Worm (Caenorhabditis elegans) whole organism, L4 larva: ENCODE measurements around the gene ttn-1.

Experiments used
- D1046.2 ChIP-seq: fragments of 200-800 bp; sonication (Bioruptor generic); IDR thresholded peaks from 2 replicates; pipeline ENCODE4 v1.3.6; 2022; ENCODE audit warnings: missing genetic modification characterization, missing compliant biosample characterization
- F37D6.2 ChIP-seq: sonication (generic microtip); optimal IDR thresholded peaks from 2 replicates; lab custom pipeline; 2016; ENCODE audit warnings: mild to moderate bottlenecking, missing genetic modification characterization, missing compliant biosample characterization
- F44E2.7 ChIP-seq: fragments of 200-800 bp; sonication (Bioruptor generic); IDR thresholded peaks from 2 replicates; pipeline ENCODE4 v2.1.2; 2022; ENCODE audit warnings: missing genetic modification characterization, missing compliant biosample characterization
- T26A8.4 ChIP-seq: fragments of 200-800 bp; sonication (Bioruptor generic); IDR thresholded peaks from 2 replicates; pipeline ENCODE4 v1.3.6; 2022; ENCODE audit warnings: missing genetic modification characterization, missing compliant biosample characterization
- Y105C5A.15 ChIP-seq: fragments of 200-800 bp; sonication (Bioruptor generic); IDR thresholded peaks from 2 replicates; pipeline ENCODE4 v1.3.6; 2022; ENCODE audit warnings: missing genetic modification characterization, missing compliant biosample characterization
- Y48G9A.11 ChIP-seq: fragments of 200-800 bp; sonication (Bioruptor generic); IDR thresholded peaks from 2 replicates; pipeline ENCODE4 v1.3.6; 2022; ENCODE audit warnings: missing genetic modification reagents, missing genetic modification characterization, missing compliant biosample characterization
- Y5F2A.4 ChIP-seq: fragments of 200-800 bp; sonication (Bioruptor generic); optimal IDR thresholded peaks from 2 replicates; lab custom pipeline; 2018; ENCODE audit warnings: mild to moderate bottlenecking, missing genetic modification characterization, missing compliant biosample characterization
- Y75B8A.6 ChIP-seq: fragments of 200-800 bp; sonication (Bioruptor generic); IDR thresholded peaks from 2 replicates; pipeline ENCODE4 v1.3.6; 2022; ENCODE audit warnings: missing genetic modification reagents, missing genetic modification characterization, missing compliant biosample characterization
- ZK337.2 ChIP-seq: fragments of 200-800 bp; sonication (Bioruptor generic); IDR thresholded peaks from 2 replicates; pipeline ENCODE4 v1.3.6; 2022; ENCODE audit warnings: missing genetic modification reagents, missing genetic modification characterization, missing compliant biosample characterization
- ZK546.5 ChIP-seq, 2 experiments: sonication (generic microtip); optimal IDR thresholded peaks; 2 replicates each; lab custom pipeline; 2017; ENCODE audit warnings: missing biosample characterization in 2 of 2, missing genetic modification characterization in 2 of 2
- ceh-28 ChIP-seq: fragments of 150-350 bp; optimal IDR thresholded peaks from 2 replicates; lab custom pipeline; 2014; ENCODE audit warnings: missing biosample characterization, missing genetic modification reagents, missing genetic modification characterization
- ceh-62 ChIP-seq: sonication (generic microtip); optimal IDR thresholded peaks from 2 replicates; lab custom pipeline; 2017; ENCODE audit warnings: missing biosample characterization, missing genetic modification characterization
- ces-1 ChIP-seq: fragments of 150-350 bp; sonication (generic microtip); optimal IDR thresholded peaks from 4 replicates; lab custom pipeline; 2014; ENCODE audit warnings: missing biosample characterization, missing genetic modification reagents, missing genetic modification characterization
- cey-2 ChIP-seq: sonication (generic microtip); optimal IDR thresholded peaks from 3 replicates; lab custom pipeline; 2017; ENCODE audit warnings: missing genetic modification characterization, mild to moderate bottlenecking, missing compliant biosample characterization, antibody characterized with exemption, borderline replicate concordance; ENCODE audit not compliant: insufficient read depth
- dmd-6 ChIP-seq: fragments of 200-800 bp; sonication (Bioruptor generic); IDR thresholded peaks from 2 replicates; pipeline ENCODE4 v1.3.6; 2022; ENCODE audit warnings: missing genetic modification reagents, missing genetic modification characterization, missing compliant biosample characterization
- dmd-8 ChIP-seq: fragments of 200-800 bp; sonication (Bioruptor generic); IDR thresholded peaks from 2 replicates; pipeline ENCODE4 v1.3.6; 2022; ENCODE audit warnings: missing genetic modification characterization, missing compliant biosample characterization
- dpl-1 ChIP-seq: fragments of 150-350 bp; optimal IDR thresholded peaks from 2 replicates; lab custom pipeline; 2014; ENCODE audit warnings: missing biosample characterization, missing genetic modification reagents, missing genetic modification characterization
- egl-27 ChIP-seq: sonication (generic microtip); optimal IDR thresholded peaks from 3 replicates; lab custom pipeline; 2017; ENCODE audit warnings: missing biosample characterization, missing genetic modification reagents, missing genetic modification characterization
- hlh-11 ChIP-seq: fragments of 200-800 bp; sonication (Bioruptor generic); optimal IDR thresholded peaks from 2 replicates; lab custom pipeline; 2018; ENCODE audit warnings: mild to moderate bottlenecking, missing genetic modification characterization, missing compliant biosample characterization
- hmg-1.1 ChIP-seq: fragments of 200-800 bp; sonication (Bioruptor generic); IDR thresholded peaks from 2 replicates; pipeline ENCODE4 v1.3.6; 2022; ENCODE audit warnings: missing genetic modification reagents, missing genetic modification characterization, missing compliant biosample characterization
- jun-1 ChIP-seq: fragments of 150-350 bp; optimal IDR thresholded peaks from 2 replicates; lab custom pipeline; 2014; ENCODE audit warnings: missing biosample characterization, missing genetic modification reagents, missing genetic modification characterization
- lim-7 ChIP-seq: fragments of 200-800 bp; sonication (Bioruptor generic); IDR thresholded peaks from 2 replicates; pipeline ENCODE4 v1.3.6; 2022; ENCODE audit warnings: missing genetic modification characterization, missing compliant biosample characterization
- lin-1 ChIP-seq: fragments of 200-800 bp; sonication (Bioruptor generic); IDR thresholded peaks from 2 replicates; pipeline ENCODE4 v1.3.6; 2022; ENCODE audit warnings: missing genetic modification reagents, missing genetic modification characterization, missing compliant biosample characterization
- lir-3 ChIP-seq: sonication (generic microtip); optimal IDR thresholded peaks from 2 replicates; lab custom pipeline; 2016; ENCODE audit warnings: mild to moderate bottlenecking, missing genetic modification characterization, missing compliant biosample characterization
- lsy-2 ChIP-seq, 2 experiments: fragments of 150-350 bp in 1 of 2; sonication (generic microtip) in 1 of 2; optimal IDR thresholded peaks; 2 replicates each; lab custom pipeline; 2014 to 2017; ENCODE audit warnings: missing biosample characterization in 2 of 2, missing genetic modification characterization in 2 of 2
- madf-5 ChIP-seq, 2 experiments: fragments of 200-800 bp; sonication (Bioruptor generic); IDR thresholded peaks; 2 replicates each; pipeline ENCODE4 v1.3.6; 2022; ENCODE audit warnings: missing compliant biosample characterization in 2 of 2, missing genetic modification characterization in 2 of 2
- mdt-29 ChIP-seq: fragments of 200-800 bp; sonication (Bioruptor generic); IDR thresholded peaks from 2 replicates; pipeline ENCODE4 v1.3.6; 2022; ENCODE audit warnings: missing genetic modification reagents, missing genetic modification characterization, missing compliant biosample characterization
- mep-1 ChIP-seq: fragments of 150-350 bp; sonication (generic microtip); optimal IDR thresholded peaks from 3 replicates; lab custom pipeline; 2014; ENCODE audit warnings: missing biosample characterization, missing genetic modification characterization
- mxl-3 ChIP-seq: fragments of 200-800 bp; sonication (Bioruptor generic); optimal IDR thresholded peaks from 2 replicates; lab custom pipeline; 2018; ENCODE audit warnings: mild to moderate bottlenecking, missing genetic modification characterization, missing compliant biosample characterization
- nhr-102 ChIP-seq: sonication (generic microtip); optimal IDR thresholded peaks from 2 replicates; lab custom pipeline; 2016; ENCODE audit warnings: mild to moderate bottlenecking, missing genetic modification characterization, moderate library complexity, missing compliant biosample characterization
- nhr-111 ChIP-seq: fragments of 200-800 bp; sonication (Bioruptor generic); optimal IDR thresholded peaks from 2 replicates; lab custom pipeline; 2018; ENCODE audit warnings: mild to moderate bottlenecking, missing genetic modification characterization, missing compliant biosample characterization
- nhr-237 ChIP-seq: sonication (generic microtip); optimal IDR thresholded peaks from 2 replicates; lab custom pipeline; 2017; ENCODE audit warnings: missing biosample characterization, missing genetic modification characterization
- nhr-6 ChIP-seq: fragments of 150-350 bp; optimal IDR thresholded peaks from 2 replicates; lab custom pipeline; 2014; ENCODE audit warnings: missing biosample characterization, missing genetic modification characterization
- nhr-76 ChIP-seq: fragments of 150-350 bp; optimal IDR thresholded peaks from 2 replicates; lab custom pipeline; 2014; ENCODE audit warnings: missing biosample characterization, missing genetic modification characterization
- nhr-77 ChIP-seq: fragments of 150-350 bp; optimal IDR thresholded peaks from 2 replicates; lab custom pipeline; 2014; ENCODE audit warnings: missing biosample characterization, missing genetic modification characterization
- php-3 ChIP-seq: fragments of 200-800 bp; sonication (Bioruptor generic); IDR thresholded peaks from 2 replicates; pipeline ENCODE4 v1.3.6; 2022; ENCODE audit warnings: missing genetic modification reagents, missing genetic modification characterization, missing compliant biosample characterization
- pqm-1 ChIP-seq: sonication (generic microtip); optimal IDR thresholded peaks from 2 replicates; lab custom pipeline; 2017; ENCODE audit warnings: missing biosample characterization, missing genetic modification characterization
- rbr-2 ChIP-seq: sonication (generic microtip); optimal IDR thresholded peaks from 2 replicates; lab custom pipeline; 2016; ENCODE audit warnings: missing genotype, missing genetic modification characterization, missing compliant biosample characterization
- sdz-12 ChIP-seq: fragments of 200-800 bp; sonication (Bioruptor generic); optimal IDR thresholded peaks from 2 replicates; lab custom pipeline; 2018; ENCODE audit warnings: mild to moderate bottlenecking, missing genetic modification characterization, missing compliant biosample characterization
- set-16 ChIP-seq: fragments of 200-800 bp; sonication (Bioruptor generic); IDR thresholded peaks from 2 replicates; pipeline ENCODE4 v1.3.6; 2022; ENCODE audit warnings: missing genetic modification reagents, missing genetic modification characterization, missing compliant biosample characterization
- skn-1 ChIP-seq: fragments of 150-350 bp; optimal IDR thresholded peaks from 2 replicates; lab custom pipeline; 2014; ENCODE audit warnings: missing biosample characterization, missing genetic modification characterization
- snpc-4 ChIP-seq: fragments of 150-350 bp; optimal IDR thresholded peaks from 2 replicates; lab custom pipeline; 2014; ENCODE audit warnings: missing biosample characterization, missing genetic modification characterization
- spr-1 ChIP-seq: sonication (generic microtip); optimal IDR thresholded peaks from 2 replicates; lab custom pipeline; 2016; ENCODE audit warnings: mild to moderate bottlenecking, missing genetic modification characterization, missing compliant biosample characterization
- tag-97 ChIP-seq: fragments of 200-800 bp; sonication (Bioruptor generic); IDR thresholded peaks from 2 replicates; pipeline ENCODE4 v1.3.6; 2022; ENCODE audit warnings: missing genetic modification characterization, missing compliant biosample characterization
- unc-130 ChIP-seq: sonication (generic microtip); optimal IDR thresholded peaks from 2 replicates; lab custom pipeline; 2016; ENCODE audit warnings: missing genetic modification reagents, missing genetic modification characterization, missing compliant biosample characterization
- unc-62 ChIP-seq, 3 experiments: fragments of 150-350 bp in 1 of 3; sonication (generic microtip); optimal IDR thresholded peaks in 2 of 3; peaks in 1 of 3; 1 replicate in 1 of 3; 2 replicates in 2 of 3; lab custom pipeline; 2014 to 2017; ENCODE audit warnings: missing biosample characterization in 3 of 3, missing genetic modification characterization in 3 of 3, missing genetic modification reagents in 3 of 3, missing genotype in 1 of 3
- zag-1 ChIP-seq: fragments of 150-350 bp; optimal IDR thresholded peaks from 2 replicates; lab custom pipeline; 2014; ENCODE audit warnings: missing biosample characterization, missing genetic modification characterization
- zfp-3 ChIP-seq: fragments of 200-800 bp; sonication (Bioruptor generic); conservative IDR thresholded peaks from 2 replicates; pipeline ENCODE4 v1.3.6; 2022; ENCODE audit warnings: missing genetic modification reagents, missing genetic modification characterization, missing compliant biosample characterization
- zip-11 ChIP-seq: fragments of 200-800 bp; sonication (Bioruptor generic); IDR thresholded peaks from 2 replicates; pipeline ENCODE4 v1.3.6; 2022; ENCODE audit warnings: missing genetic modification characterization, missing compliant biosample characterization
- zip-2 ChIP-seq: fragments of 150-350 bp; optimal IDR thresholded peaks from 2 replicates; lab custom pipeline; 2014; ENCODE audit warnings: missing biosample characterization, missing genetic modification characterization
- ztf-11 ChIP-seq: fragments of 150-350 bp; optimal IDR thresholded peaks from 2 replicates; lab custom pipeline; 2014; ENCODE audit warnings: missing biosample characterization, missing genetic modification characterization
- ztf-7 ChIP-seq: fragments of 150-350 bp; optimal IDR thresholded peaks from 2 replicates; lab custom pipeline; 2014; ENCODE audit warnings: missing biosample characterization, missing genetic modification characterization

Gene ttn-1

DNA sequence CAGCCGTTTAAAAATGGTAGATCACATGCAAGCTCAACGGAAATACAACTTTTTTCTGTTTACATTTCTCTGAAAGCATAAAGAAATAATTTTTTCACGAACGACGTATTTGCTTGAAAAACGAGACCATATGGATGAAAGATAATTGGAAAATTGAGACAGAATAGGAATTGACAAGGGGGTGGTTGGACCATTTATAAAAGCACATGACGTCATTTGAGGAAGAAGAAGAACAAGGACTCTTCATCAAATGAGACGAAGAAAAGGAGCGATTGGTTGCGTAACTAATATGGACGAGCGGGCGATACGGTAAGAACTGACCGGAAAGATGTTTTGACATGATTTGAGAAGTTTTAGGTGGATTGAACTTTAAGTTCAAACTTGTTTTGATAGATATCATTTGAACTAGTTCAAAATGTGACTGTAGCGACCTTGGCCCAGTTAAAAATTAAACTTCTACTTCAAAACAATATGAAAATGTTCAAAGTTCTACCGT lies 26.0 kb upstream of the ttn-1 start (continued):
- no peak for TF ChIP-seq nhr-111 (GFP tag; lab: Kevin White, UChicago)
- TF ChIP-seq lim-7, result 0 out of 2 replicates have a peak, but pooled peaks have one; percentile 3
- TF ChIP-seq sdz-12 (GFP tag; lab: Kevin White, UChicago), result no peak
- no peak for TF ChIP-seq tag-97 (GFP tag; lab: Robert Waterston, UW)
- TF ChIP-seq hmg-1.1 (GFP tag; lab: Robert Waterston, UW), result peak; percentile 52
- TF ChIP-seq ces-1, result no peak
- peak in 1 of 2 experiments; percentile 69 for TF ChIP-seq lsy-2 (tag; optimal IDR thresholded peaks at IDR 0.05; lab: Kevin White, UChicago)
- TF ChIP-seq php-3 (GFP tag; lab: Robert Waterston, UW), result no peak
- TF ChIP-seq mxl-3 (GFP tag; lab: Kevin White, UChicago), result no peak
- TF ChIP-seq ztf-11 (tag; lab: Kevin White, UChicago), result no peak
- no peak for TF ChIP-seq nhr-102 (tag; lab: Kevin White, UChicago)
- no peak for TF ChIP-seq snpc-4 (tag; lab: Kevin White, UChicago)
- TF ChIP-seq dmd-8, result no peak
- no peak for TF ChIP-seq F44E2.7 (GFP tag; lab: Robert Waterston, UW)
- no peak for TF ChIP-seq ZK337.2 (GFP tag; lab: Robert Waterston, UW)
- peak; percentile 51; the same call in 1 of the 2 replicates for TF ChIP-seq Y75B8A.6 (GFP tag; lab: Robert Waterston, UW)
- TF ChIP-seq T26A8.4 (GFP tag; lab: Robert Waterston, UW), result no peak
- no peak for TF ChIP-seq zip-11 (GFP tag; lab: Robert Waterston, UW)
- TF ChIP-seq hlh-11 (tag; lab: Kevin White, UChicago), result peak; percentile 42
- TF ChIP-seq Y5F2A.4 (GFP tag; lab: Kevin White, UChicago), result no peak
- no peak for TF ChIP-seq ZK546.5 (tag; optimal IDR thresholded peaks at IDR 0.05; lab: Kevin White, UChicago)
- no peak for TF ChIP-seq Y48G9A.11
- TF ChIP-seq madf-5 (GFP tag; IDR thresholded peaks at IDR 0.05; lab: Robert Waterston, UW), result no peak
- no peak for TF ChIP-seq skn-1 (tag; lab: Kevin White, UChicago)
- TF ChIP-seq D1046.2 (GFP tag; lab: Robert Waterston, UW), result 0 out of 2 replicates have a peak, but pooled peaks have one; percentile 15
- 0 out of 2 replicates have a peak, but pooled peaks have one; percentile 7 for TF ChIP-seq lin-1 (GFP tag; lab: Robert Waterston, UW)
- no peak for TF ChIP-seq jun-1 (tag; lab: Kevin White, UChicago)
- no peak for TF ChIP-seq ztf-7
- TF ChIP-seq zfp-3, result no peak; the same call in 1 of the 2 replicates
- peak; percentile 7 for TF ChIP-seq nhr-6 (tag; lab: Kevin White, UChicago)
- TF ChIP-seq lir-3 (tag; lab: Kevin White, UChicago), result no peak
- TF ChIP-seq mep-1, result peak; percentile 14
- no peak for TF ChIP-seq pqm-1 (tag; lab: Kevin White, UChicago)
- no peak for TF ChIP-seq nhr-76 (tag; lab: Kevin White, UChicago)
- TF ChIP-seq unc-62 (GFP tag; optimal IDR thresholded peaks at IDR 0.05 in 1 of 2; lab: Kevin White, UChicago), result peak in 1 of 2 experiments; percentile 90
- no peak for TF ChIP-seq unc-62 (tag; optimal IDR thresholded peaks at IDR 0.05; lab: Kevin White, UChicago)
- TF ChIP-seq dpl-1 (GFP tag; lab: Kevin White, UChicago), result no peak
- no peak for TF ChIP-seq ceh-28 (tag; lab: Kevin White, UChicago)
- no peak for TF ChIP-seq F37D6.2 (tag; lab: Kevin White, UChicago)
- no peak for TF ChIP-seq nhr-237 (tag; lab: Kevin White, UChicago)
- TF ChIP-seq mdt-29, result peak; percentile 42; the same call in 1 of the 2 replicates
- TF ChIP-seq egl-27, result no peak
- no peak for TF ChIP-seq set-16 (GFP tag; lab: Robert Waterston, UW)
- TF ChIP-seq Y105C5A.15 (GFP tag; lab: Robert Waterston, UW), result 0 out of 2 replicates have a peak, but pooled peaks have one; percentile 4
- peak; percentile 35; the same call in 1 of the 2 replicates for TF ChIP-seq dmd-6
- peak; percentile 22 for TF ChIP-seq zag-1 (tag; lab: Kevin White, UChicago)
- no peak for TF ChIP-seq ceh-62 (tag; lab: Kevin White, UChicago)
- no peak for TF ChIP-seq zip-2
- no peak for TF ChIP-seq spr-1 (tag; lab: Kevin White, UChicago)
- no peak for TF ChIP-seq unc-130
- no peak for TF ChIP-seq cey-2 (tag; lab: Kevin White, UChicago)
- no peak for TF ChIP-seq rbr-2 (tag; lab: Kevin White, UChicago)
- no peak for TF ChIP-seq nhr-77 (tag; lab: Kevin White, UChicago)
